Worm (Caenorhabditis elegans): ENCODE results near the gene mrps-25.

- no peak for TF ChIP-seq snpc-4 (tag; optimal IDR thresholded peaks at IDR 0.05)
- TF ChIP-seq nhr-12 (tag; optimal IDR thresholded peaks at IDR 0.05): no peak
- TF ChIP-seq unc-39 (tag; optimal IDR thresholded peaks at IDR 0.05): no peak
- TF ChIP-seq nhr-237 (tag; optimal IDR thresholded peaks at IDR 0.05): peak; percentile 91
- no peak for TF ChIP-seq lin-32 (GFP tag; optimal IDR thresholded peaks at IDR 0.05)
- peak; percentile 90 for TF ChIP-seq lin-13 (tag; optimal IDR thresholded peaks at IDR 0.05)
- TF ChIP-seq blmp-1 (tag; optimal IDR thresholded peaks at IDR 0.05): no peak
- TF ChIP-seq ztf-11 (tag; optimal IDR thresholded peaks at IDR 0.05): peak; percentile 50
- TF ChIP-seq nhr-28 (tag; optimal IDR thresholded peaks at IDR 0.05): no peak
Observed at ce11 chrIV:1093870-1094564, 37.3 kb downstream of the mrps-25 start, which contains the start of the genes cct-8 and Y55F3AR.2.
